Worm (Caenorhabditis elegans) whole organism, L2 larva: Measurements from ENCODE around the gene nlp-52.

Source experiments
- C34F6.9 ChIP-seq: fragments of 150-350 bp; optimal IDR thresholded peaks from 2 replicates; lab custom pipeline; 2014; ENCODE audit warnings: missing biosample characterization, missing genetic modification characterization
- F13H6.1 ChIP-seq: sonication (generic microtip); optimal IDR thresholded peaks from 2 replicates; lab custom pipeline; 2016; ENCODE audit warnings: missing genetic modification characterization, missing compliant biosample characterization
- R02D3.7 ChIP-seq: fragments of 150-350 bp; optimal IDR thresholded peaks from 2 replicates; lab custom pipeline; 2014; ENCODE audit warnings: missing biosample characterization, missing genetic modification characterization
- ZK546.5 ChIP-seq: sonication (generic microtip); optimal IDR thresholded peaks from 2 replicates; lab custom pipeline; 2017; ENCODE audit warnings: missing biosample characterization, missing genetic modification characterization
- alr-1 ChIP-seq: fragments of 150-350 bp; optimal IDR thresholded peaks from 2 replicates; lab custom pipeline; 2014; ENCODE audit warnings: missing biosample characterization, missing genetic modification characterization
- blmp-1 ChIP-seq: sonication (generic microtip); optimal IDR thresholded peaks from 2 replicates; lab custom pipeline; 2017; ENCODE audit warnings: missing genetic modification characterization, mild to moderate bottlenecking, missing compliant biosample characterization, antibody characterized with exemption, moderate library complexity; ENCODE audit not compliant: insufficient read depth
- ceh-16 ChIP-seq: fragments of 150-350 bp; optimal IDR thresholded peaks from 2 replicates; lab custom pipeline; 2014; ENCODE audit warnings: missing biosample characterization, missing genetic modification characterization
- ceh-82 ChIP-seq: fragments of 150-350 bp; optimal IDR thresholded peaks from 2 replicates; lab custom pipeline; 2014; ENCODE audit warnings: missing biosample characterization, missing genetic modification characterization
- crh-2 ChIP-seq: sonication (generic microtip); optimal IDR thresholded peaks from 2 replicates; lab custom pipeline; 2017; ENCODE audit warnings: missing biosample characterization, missing genetic modification characterization
- dmd-4 ChIP-seq: sonication (generic microtip); optimal IDR thresholded peaks from 2 replicates; lab custom pipeline; 2017; ENCODE audit warnings: missing biosample characterization, missing genetic modification characterization
- elt-1 ChIP-seq: fragments of 150-350 bp; optimal IDR thresholded peaks from 2 replicates; lab custom pipeline; 2014; ENCODE audit warnings: missing biosample characterization, missing genetic modification characterization
- elt-3 ChIP-seq: sonication (generic microtip); optimal IDR thresholded peaks from 2 replicates; lab custom pipeline; 2017; ENCODE audit warnings: missing biosample characterization, missing genetic modification characterization
- fos-1 ChIP-seq: fragments of 150-350 bp; optimal IDR thresholded peaks from 2 replicates; lab custom pipeline; 2014; ENCODE audit warnings: missing biosample characterization, missing genetic modification characterization
- lin-11 ChIP-seq: fragments of 150-350 bp; sonication (generic microtip); optimal IDR thresholded peaks from 2 replicates; lab custom pipeline; 2014; ENCODE audit warnings: missing biosample characterization, missing genetic modification characterization, inconsistent platforms, mixed read lengths
- lsy-2 ChIP-seq, 2 experiments: fragments of 150-350 bp in 1 of 2; sonication (generic microtip) in 1 of 2; optimal IDR thresholded peaks; 2 replicates each; lab custom pipeline; 2014 to 2017; ENCODE audit warnings: missing biosample characterization in 2 of 2, missing genetic modification characterization in 2 of 2
- mab-5 ChIP-seq: fragments of 150-350 bp; optimal IDR thresholded peaks from 2 replicates; lab custom pipeline; 2014; ENCODE audit warnings: missing biosample characterization, missing genetic modification characterization
- mbf-1 ChIP-seq: sonication (generic microtip); optimal IDR thresholded peaks from 2 replicates; lab custom pipeline; 2017; ENCODE audit warnings: missing biosample characterization, missing genetic modification characterization
- mdl-1 ChIP-seq, 2 experiments: fragments of 150-350 bp in 1 of 2; sonication (generic microtip) in 1 of 2; optimal IDR thresholded peaks; 2 replicates each; lab custom pipeline; 2017; ENCODE audit warnings: missing biosample characterization in 2 of 2, missing genetic modification characterization in 2 of 2
- nhr-10 ChIP-seq: sonication (generic microtip); optimal IDR thresholded peaks from 2 replicates; lab custom pipeline; 2017; ENCODE audit warnings: missing biosample characterization, missing genetic modification characterization
- nhr-12 ChIP-seq: fragments of 150-350 bp; optimal IDR thresholded peaks from 2 replicates; lab custom pipeline; 2014; ENCODE audit warnings: missing biosample characterization, missing genetic modification characterization
- nhr-129 ChIP-seq: fragments of 150-350 bp; optimal IDR thresholded peaks from 2 replicates; lab custom pipeline; 2014; ENCODE audit warnings: missing biosample characterization, missing genetic modification characterization
- nhr-23 ChIP-seq: fragments of 150-350 bp; optimal IDR thresholded peaks from 2 replicates; lab custom pipeline; 2014; ENCODE audit warnings: missing biosample characterization, missing genetic modification reagents, missing genetic modification characterization
- nhr-237 ChIP-seq: fragments of 150-350 bp; optimal IDR thresholded peaks from 2 replicates; lab custom pipeline; 2014; ENCODE audit warnings: missing biosample characterization, missing genetic modification characterization
- nhr-25 ChIP-seq: fragments of 150-350 bp; sonication (generic microtip); optimal IDR thresholded peaks from 3 replicates; lab custom pipeline; 2014; ENCODE audit warnings: missing biosample characterization, missing genetic modification characterization
- nhr-6 ChIP-seq: fragments of 150-350 bp; optimal IDR thresholded peaks from 2 replicates; lab custom pipeline; 2014; ENCODE audit warnings: missing biosample characterization, missing genetic modification characterization
- peb-1 ChIP-seq: fragments of 150-350 bp; optimal IDR thresholded peaks from 2 replicates; lab custom pipeline; 2014; ENCODE audit warnings: missing biosample characterization, missing genetic modification characterization
- sem-4 ChIP-seq: fragments of 150-350 bp; optimal IDR thresholded peaks from 2 replicates; lab custom pipeline; 2014; ENCODE audit warnings: missing biosample characterization, missing genetic modification reagents, missing genetic modification characterization
- skn-1 ChIP-seq: sonication (generic microtip); optimal IDR thresholded peaks from 2 replicates; lab custom pipeline; 2017; ENCODE audit warnings: missing biosample characterization, missing genetic modification characterization
- sma-3 ChIP-seq: sonication (generic microtip); optimal IDR thresholded peaks from 2 replicates; lab custom pipeline; 2016; ENCODE audit warnings: missing genetic modification reagents, missing genetic modification characterization, missing compliant biosample characterization
- sma-9 ChIP-seq, 2 experiments: fragments of 150-350 bp in 1 of 2; sonication (generic microtip) in 1 of 2; optimal IDR thresholded peaks; 2 replicates each; lab custom pipeline; 2014 to 2016; ENCODE audit warnings: missing genetic modification characterization in 2 of 2, mild to moderate bottlenecking in 1 of 2, missing biosample characterization in 1 of 2, missing compliant biosample characterization in 1 of 2, missing genetic modification reagents in 1 of 2, moderate library complexity in 1 of 2
- snpc-4 ChIP-seq: fragments of 150-350 bp; optimal IDR thresholded peaks from 2 replicates; lab custom pipeline; 2014; ENCODE audit warnings: missing biosample characterization, missing genetic modification characterization
- unc-39 ChIP-seq: fragments of 150-350 bp; optimal IDR thresholded peaks from 2 replicates; lab custom pipeline; 2014; ENCODE audit warnings: missing biosample characterization, missing genetic modification characterization
- unc-55 ChIP-seq: fragments of 150-350 bp; sonication (generic microtip); optimal IDR thresholded peaks from 3 replicates; lab custom pipeline; 2014; ENCODE audit warnings: missing biosample characterization, missing genetic modification reagents, missing genetic modification characterization
- unc-62 ChIP-seq: fragments of 150-350 bp; optimal IDR thresholded peaks from 2 replicates; lab custom pipeline; 2014; ENCODE audit warnings: missing biosample characterization, missing genetic modification reagents, missing genetic modification characterization
- zag-1 ChIP-seq: fragments of 150-350 bp; optimal IDR thresholded peaks from 2 replicates; lab custom pipeline; 2014; ENCODE audit warnings: missing biosample characterization, missing genetic modification characterization
- ztf-11 ChIP-seq: sonication (generic microtip); optimal IDR thresholded peaks from 2 replicates; lab custom pipeline; 2017; ENCODE audit warnings: missing biosample characterization, missing genetic modification characterization
- ztf-4 ChIP-seq: fragments of 150-350 bp; optimal IDR thresholded peaks from 2 replicates; lab custom pipeline; 2014; ENCODE audit warnings: missing biosample characterization, missing genetic modification characterization

The nlp-52 gene

ce11 chrIII:759675-760074 lies 1.9 kb upstream of the nlp-52 start:
- peak; percentile 42 for TF ChIP-seq nhr-25 (tag; lab: Kevin White, UChicago)
- TF ChIP-seq sem-4 = no peak

DNA sequence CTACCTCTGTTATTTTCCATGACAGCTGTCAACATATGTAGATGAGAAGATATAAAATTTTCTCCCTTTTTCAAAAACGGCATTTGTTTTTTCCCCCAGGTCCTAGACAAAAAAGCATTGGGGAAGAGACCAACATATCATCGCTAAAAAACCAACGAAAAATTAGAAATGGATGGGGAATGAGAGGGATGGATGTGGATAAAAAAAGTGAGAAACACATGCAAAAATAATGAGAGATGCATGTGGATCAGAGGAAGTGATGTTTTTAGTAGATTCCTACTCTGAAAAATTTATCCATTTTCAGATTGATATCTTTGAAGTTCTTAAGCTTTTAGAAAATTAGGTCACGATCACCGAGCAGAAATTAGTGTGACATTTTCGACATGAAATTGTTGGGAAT lies 932 bp downstream of the nlp-52 start:
- TF ChIP-seq unc-55 (GFP tag; lab: Kevin White, UChicago) (peak; percentile 57), unc-62 (no peak)

- TF ChIP-seq peb-1 (tag; lab: Kevin White, UChicago) (no peak), R02D3.7 (tag; lab: Kevin White, UChicago) (no peak), nhr-10 (tag; lab: Kevin White, UChicago) (no peak), crh-2 (tag; lab: Kevin White, UChicago) (peak; percentile 58), dmd-4 (tag; lab: Kevin White, UChicago) (no peak), unc-62 (no peak), F13H6.1 (tag; lab: Kevin White, UChicago) (peak; percentile 29), nhr-12 (tag; lab: Kevin White, UChicago) (no peak), snpc-4 (tag; lab: Kevin White, UChicago) (no peak), mdl-1 (tag; optimal IDR thresholded peaks at IDR 0.05; lab: Kevin White, UChicago) (no peak), mab-5 (tag; lab: Kevin White, UChicago) (no peak), unc-39 (no peak), ceh-16 (tag; lab: Kevin White, UChicago) (no peak), lsy-2 (tag; optimal IDR thresholded peaks at IDR 0.05; lab: Kevin White, UChicago) (peak in 1 of 2 experiments; percentile 47), unc-55 (GFP tag; lab: Kevin White, UChicago) (peak; percentile 82), C34F6.9 (tag; lab: Kevin White, UChicago) (peak; percentile 72), ztf-11 (no peak), skn-1 (no peak), elt-3 (no peak), ztf-4 (tag; lab: Kevin White, UChicago) (no peak), lin-11 (tag; lab: Kevin White, UChicago) (peak; percentile 18), ceh-82 (tag; lab: Kevin White, UChicago) (no peak), sma-3 (GFP tag; lab: Kevin White, UChicago) (no peak), nhr-129 (tag; lab: Kevin White, UChicago) (peak; percentile 47), sma-9 (GFP tag; optimal IDR thresholded peaks at IDR 0.05; lab: Kevin White, UChicago) (peak; percentile 3), sma-9 (tag; optimal IDR thresholded peaks at IDR 0.05; lab: Kevin White, UChicago) (no peak), nhr-23 (no peak), blmp-1 (no peak)
Measured at ce11 chrIII:764404-764803, 2.8 kb downstream of the nlp-52 start.

DNA sequence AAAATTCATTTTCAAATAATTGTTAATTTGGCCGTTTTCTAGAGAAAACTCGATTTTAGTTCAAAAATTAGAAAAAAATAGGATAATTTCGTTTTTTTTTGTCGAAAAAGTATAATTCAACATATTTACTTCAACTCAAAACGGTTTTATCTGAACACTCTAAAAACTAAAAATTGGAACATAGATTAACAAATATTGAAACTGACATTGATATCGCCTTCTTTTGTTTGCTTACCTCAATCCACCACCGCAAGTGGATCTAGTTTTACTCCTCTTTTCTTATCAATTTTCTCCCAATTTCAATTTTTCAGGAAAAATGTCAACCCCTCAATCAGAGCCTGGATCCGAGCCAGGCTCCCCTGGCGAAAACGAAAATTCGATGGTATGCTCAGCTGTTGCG lies 3.3 kb downstream of the nlp-52 start, which contains the start of gene ptl-1:
ptl-1 (plus strand) TSS at position 301 of the 400 bp plus-strand sequence.
- TF ChIP-seq nhr-237 (tag; lab: Kevin White, UChicago) (no peak), blmp-1 (no peak), alr-1 (tag; lab: Kevin White, UChicago) (no peak), lsy-2 (tag; optimal IDR thresholded peaks at IDR 0.05; lab: Kevin White, UChicago) (no peak), mbf-1 (tag; lab: Kevin White, UChicago) (no peak), sma-9 (GFP tag; optimal IDR thresholded peaks at IDR 0.05; lab: Kevin White, UChicago) (no peak), sma-9 (tag; optimal IDR thresholded peaks at IDR 0.05; lab: Kevin White, UChicago) (no peak), ZK546.5 (tag; lab: Kevin White, UChicago) (no peak), ztf-4 (tag; lab: Kevin White, UChicago) (no peak), F13H6.1 (tag; lab: Kevin White, UChicago) (no peak), crh-2 (tag; lab: Kevin White, UChicago) (no peak), nhr-6 (no peak)

DNA sequence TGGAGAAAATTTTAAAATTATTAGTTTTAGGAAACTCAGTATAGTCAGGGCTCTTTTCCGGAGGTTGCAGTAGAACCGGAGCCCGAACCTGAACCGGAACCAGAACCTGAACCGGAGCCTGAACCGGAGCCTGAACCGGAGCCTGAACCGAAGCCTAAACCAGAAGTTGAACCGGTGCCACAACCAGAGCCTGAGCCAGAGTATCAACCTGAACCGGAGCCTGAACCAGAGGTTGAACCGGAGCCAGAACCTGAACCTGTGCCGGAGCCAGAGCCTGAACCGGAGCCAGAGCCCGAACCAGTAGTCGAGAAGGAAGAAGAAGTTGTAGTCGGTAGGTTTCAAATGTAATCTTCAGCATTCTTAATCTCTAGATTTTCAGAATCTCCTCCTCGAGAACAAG lies 7.0 kb downstream of the nlp-52 start:
- TF ChIP-seq elt-1 (tag; lab: Kevin White, UChicago) = no peak
- TF ChIP-seq mbf-1 (tag; lab: Kevin White, UChicago) = no peak
- TF ChIP-seq fos-1 (tag; lab: Kevin White, UChicago) = no peak
- TF ChIP-seq F13H6.1 (tag; lab: Kevin White, UChicago) = no peak
- no peak for TF ChIP-seq zag-1 (tag; lab: Kevin White, UChicago)
- TF ChIP-seq blmp-1 = no peak
